Worm (Caenorhabditis elegans): ENCODE data around the gene mmaa-1.
"Not testable (repeated sequence)": the region's sequence is repeated elsewhere in the genome, so short reads cannot be mapped to it uniquely, and the experiment has no call there.

DNA sequence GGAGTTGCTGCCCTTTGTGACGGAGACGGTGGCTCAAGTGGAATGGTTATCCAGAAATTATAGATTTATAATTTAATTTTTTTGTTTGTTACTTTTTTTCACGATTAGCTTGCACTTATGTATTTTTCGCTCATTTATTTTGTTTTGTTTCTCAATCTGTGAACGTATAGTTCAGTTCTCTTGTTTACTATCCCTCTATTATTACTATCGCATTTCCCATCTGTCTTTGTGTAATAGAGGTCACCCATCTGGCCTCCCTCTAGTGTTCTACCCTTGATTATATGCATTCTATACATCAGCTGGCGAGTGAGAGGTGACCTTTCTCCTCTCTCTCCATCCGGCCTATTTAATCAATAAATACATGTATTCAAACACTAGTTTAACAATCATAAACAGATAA is 16.9 kb downstream of the mmaa-1 start, which contains the start of the genes T02G5.14 and T02G5.15:
- TF ChIP-seq nhr-11 (tag; optimal IDR thresholded peaks at IDR 0.05); fos-1 (tag; optimal IDR thresholded peaks at IDR 0.05); hmg-11 (tag; optimal IDR thresholded peaks at IDR 0.05); nhr-23 (tag; optimal IDR thresholded peaks at IDR 0.05); ztf-11 (tag; optimal IDR thresholded peaks at IDR 0.05); ztf-4 (tag; optimal IDR thresholded peaks at IDR 0.05); ceh-82 (tag; optimal IDR thresholded peaks at IDR 0.05); daf-12 (tag; optimal IDR thresholded peaks at IDR 0.05); ama-1 (optimal IDR thresholded peaks at IDR 0.05); nfya-1 (tag; optimal IDR thresholded peaks at IDR 0.05; ENCODE audit: insufficient read depth); mdl-1 (tag; optimal IDR thresholded peaks at IDR 0.05); pha-4 (tag; optimal IDR thresholded peaks at IDR 0.05): not testable (repeated sequence)
